In the genomic region with DNA sequence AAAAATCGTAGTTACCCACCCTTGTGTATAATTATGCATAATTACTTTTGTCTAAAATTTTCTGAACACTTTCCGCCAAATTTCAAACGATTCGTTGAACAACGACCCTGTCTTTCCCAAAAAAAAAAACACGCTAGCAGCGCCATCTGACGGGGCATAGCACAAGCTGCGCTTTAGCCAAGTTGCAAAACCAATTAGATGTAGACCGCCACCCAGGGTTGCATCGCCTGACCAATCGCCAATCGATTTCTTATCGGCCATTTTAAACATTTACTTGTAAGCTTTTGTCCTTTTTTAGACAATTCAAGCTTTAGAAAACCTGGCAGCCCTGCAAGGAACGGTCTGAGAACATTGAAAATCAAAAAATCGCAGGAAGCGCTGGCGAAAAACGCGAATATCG, we compare ENCODE assay signal across 1 fruit fly cellular context.
TF ChIP-seq lines count a peak whose summit lies in the region.

Gene CG3556, plus strand, starts transcription at position 323 of the 400 bp plus-strand sequence.

TF ChIP-seq in whole organism, embryonic, 481 proteins besides CTCF, POLR2A, EP300 and RAD21 (continued from another document and continues in another):
- TF ChIP-seq BEAF-32 (GFP tag; optimal IDR thresholded peaks at IDR 0.05; lab: Kevin White, UChicago) (peak; percentile 52), H2.0 (GFP tag; IDR thresholded peaks at IDR 0.05; lab: Robert Waterston, UW) (no peak), CG11093 (GFP tag; IDR thresholded peaks at IDR 0.05; lab: Robert Waterston, UW) (no peak), Neu2 (GFP tag; optimal IDR thresholded peaks at IDR 0.05; lab: Kevin White, UChicago; ENCODE audit: borderline replicate concordance) (no peak), Vsx1 (GFP tag; optimal IDR thresholded peaks at IDR 0.05; lab: Kevin White, UChicago) (no peak), ac (GFP tag; optimal IDR thresholded peaks at IDR 0.05; lab: Kevin White, UChicago) (no peak), twi (tag; optimal IDR thresholded peaks at IDR 0.05; lab: Kevin White, UChicago) (no peak), Taf1 (GFP tag; IDR thresholded peaks at IDR 0.05; lab: Robert Waterston, UW) (no peak), ewg (GFP tag; optimal IDR thresholded peaks at IDR 0.05; lab: Kevin White, UChicago) (peak; percentile 51), CG4424 (GFP tag; optimal IDR thresholded peaks at IDR 0.05; lab: Kevin White, UChicago) (peak; percentile 34), CG7745 (tag; optimal IDR thresholded peaks at IDR 0.05; lab: Kevin White, UChicago) (no peak), bcd (GFP tag; optimal IDR thresholded peaks at IDR 0.05; lab: Kevin White, UChicago) (no peak), CG14710 (tag; optimal IDR thresholded peaks at IDR 0.05; lab: Kevin White, UChicago) (peak; percentile 54), dysf (GFP tag; IDR thresholded peaks at IDR 0.05; lab: Robert Waterston, UW) (peak; percentile 55; the same call in 2 of the 3 replicates), caup (GFP tag; optimal IDR thresholded peaks at IDR 0.05; lab: Kevin White, UChicago; ENCODE audit: severe bottlenecking) (peak; percentile 52), psq (GFP tag; optimal IDR thresholded peaks at IDR 0.05; lab: Kevin White, UChicago) (no peak), da (GFP tag; optimal IDR thresholded peaks at IDR 0.05; lab: Kevin White, UChicago) (no peak), Dfd (GFP tag; optimal IDR thresholded peaks at IDR 0.05; lab: Kevin White, UChicago) (no peak), CG6689 (GFP tag; IDR thresholded peaks at IDR 0.05; lab: Robert Waterston, UW) (no peak), h (optimal IDR thresholded peaks at IDR 0.05; lab: Kevin White, UChicago) (peak; percentile 4), tio (GFP tag; optimal IDR thresholded peaks at IDR 0.05; lab: Kevin White, UChicago) (no peak), CG8924 (tag; optimal IDR thresholded peaks at IDR 0.05; lab: Kevin White, UChicago) (no peak), PHDP (tag; optimal IDR thresholded peaks at IDR 0.05; lab: Kevin White, UChicago) (no peak), Usf (GFP tag; optimal IDR thresholded peaks at IDR 0.05; lab: Kevin White, UChicago) (no peak), CG10565 (GFP tag; optimal IDR thresholded peaks at IDR 0.05; lab: Kevin White, UChicago) (no peak), lov (optimal IDR thresholded peaks at IDR 0.05; lab: Kevin White, UChicago) (no peak), lov (GFP tag; IDR thresholded peaks at IDR 0.05; lab: Robert Waterston, UW) (peak; percentile 83; the same call in 2 of the 3 replicates), Pdp1 (GFP tag; optimal IDR thresholded peaks at IDR 0.05; lab: Kevin White, UChicago) (peak in 1 of 2 experiments; percentile 36), peb (GFP tag; IDR thresholded peaks at IDR 0.05; lab: Robert Waterston, UW) (0 out of 2 replicates have a peak, but pooled peaks have one; percentile 22), CG12219 (GFP tag; optimal IDR thresholded peaks at IDR 0.05; lab: Kevin White, UChicago) (no peak), pho (GFP tag; optimal IDR thresholded peaks at IDR 0.05; lab: Kevin White, UChicago) (peak; percentile 46), slbo (GFP tag; IDR thresholded peaks at IDR 0.05; lab: Robert Waterston, UW) (peak; percentile 71), salm (tag; optimal IDR thresholded peaks at IDR 0.05; lab: Kevin White, UChicago) (no peak), zfh1 (GFP tag; IDR thresholded peaks at IDR 0.05; lab: Robert Waterston, UW) (peak; percentile 74), CG12769 (tag; optimal IDR thresholded peaks at IDR 0.05; lab: Kevin White, UChicago) (no peak), CG32532 (GFP tag; IDR thresholded peaks at IDR 0.05; lab: Robert Waterston, UW) (peak; percentile 75), fd102C (GFP tag; optimal IDR thresholded peaks at IDR 0.05; lab: Kevin White, UChicago) (no peak), CG34422 (GFP tag; IDR thresholded peaks at IDR 0.05; lab: Robert Waterston, UW) (peak; percentile 30; the same call in 1 of the 3 replicates), chinmo (GFP tag; IDR thresholded peaks at IDR 0.05; lab: Robert Waterston, UW; ENCODE audit: partially characterized antibody) (0 out of 4 replicates have a peak, but pooled peaks have one; percentile 31), ranshi (GFP tag; IDR thresholded peaks at IDR 0.05; lab: Robert Waterston, UW) (0 out of 2 replicates have a peak, but pooled peaks have one; percentile 21), HmgZ (tag; optimal IDR thresholded peaks at IDR 0.05; lab: Kevin White, UChicago) (peak; percentile 33), Hr51 (GFP tag; optimal IDR thresholded peaks at IDR 0.05; lab: Kevin White, UChicago) (peak in 1 of 2 experiments; percentile 28), Doc3 (GFP tag; IDR thresholded peaks at IDR 0.05; lab: Robert Waterston, UW; ENCODE audit: partially characterized antibody) (no peak), CG9876 (GFP tag; optimal IDR thresholded peaks at IDR 0.05; lab: Kevin White, UChicago) (peak; percentile 46), CG31365 (tag; optimal IDR thresholded peaks at IDR 0.05; lab: Kevin White, UChicago) (peak; percentile 12), ro (GFP tag; IDR thresholded peaks at IDR 0.05; lab: Robert Waterston, UW) (no peak), ssp (GFP tag; IDR thresholded peaks at IDR 0.05; lab: Robert Waterston, UW) (peak; percentile 52), yki (optimal IDR thresholded peaks at IDR 0.05; lab: Kevin White, UChicago) (no peak), hbn (GFP tag; IDR thresholded peaks at IDR 0.05; lab: Robert Waterston, UW; ENCODE audit: partially characterized antibody) (peak; percentile 64), crc (GFP tag; optimal IDR thresholded peaks at IDR 0.05; lab: Kevin White, UChicago) (no peak), pnt (GFP tag; optimal IDR thresholded peaks at IDR 0.05; lab: Kevin White, UChicago) (peak; percentile 10), Blimp-1 (GFP tag; optimal IDR thresholded peaks at IDR 0.05; lab: Kevin White, UChicago) (no peak), Bteb2 (GFP tag; optimal IDR thresholded peaks at IDR 0.05; lab: Kevin White, UChicago) (no peak), mam (GFP tag; optimal IDR thresholded peaks at IDR 0.05; lab: Kevin White, UChicago) (peak; percentile 16), ara (GFP tag; IDR thresholded peaks at IDR 0.05; lab: Robert Waterston, UW) (peak; percentile 47; the same call in 1 of the 2 replicates), abd-A (tag; optimal IDR thresholded peaks at IDR 0.05; lab: Kevin White, UChicago) (no peak), CG10543 (GFP tag; optimal IDR thresholded peaks at IDR 0.05; lab: Kevin White, UChicago) (no peak), Rfx (GFP tag; IDR thresholded peaks at IDR 0.05; lab: Robert Waterston, UW) (peak; percentile 80), CG14014 (GFP tag; IDR thresholded peaks at IDR 0.05; lab: Robert Waterston, UW) (peak; percentile 54; the same call in 1 of the 2 replicates), CG17802 (tag; optimal IDR thresholded peaks at IDR 0.05; lab: Kevin White, UChicago) (no peak), CG15011 (GFP tag; optimal IDR thresholded peaks at IDR 0.05; lab: Kevin White, UChicago) (no peak), phol (tag; optimal IDR thresholded peaks at IDR 0.05; lab: Kevin White, UChicago) (peak; percentile 85), onecut (GFP tag; IDR thresholded peaks at IDR 0.05; lab: Robert Waterston, UW) (peak; percentile 69), NK7.1 (GFP tag; optimal IDR thresholded peaks at IDR 0.05; lab: Kevin White, UChicago) (no peak), CG18262 (tag; optimal IDR thresholded peaks at IDR 0.05; lab: Kevin White, UChicago) (no peak), az2 (GFP tag; optimal IDR thresholded peaks at IDR 0.05; lab: Kevin White, UChicago) (peak; percentile 15), bbx (GFP tag; IDR thresholded peaks at IDR 0.05; lab: Robert Waterston, UW; ENCODE audit: partially characterized antibody) (peak; percentile 74), ems (GFP tag; optimal IDR thresholded peaks at IDR 0.05; lab: Kevin White, UChicago) (no peak), sim (GFP tag; IDR thresholded peaks at IDR 0.05; lab: Robert Waterston, UW) (no peak), gt (GFP tag; IDR thresholded peaks at IDR 0.05; lab: Robert Waterston, UW) (no peak), ttk (GFP tag; IDR thresholded peaks at IDR 0.05; lab: Robert Waterston, UW) (peak; percentile 47; the same call in 1 of the 2 replicates), Poxn (GFP tag; IDR thresholded peaks at IDR 0.05; lab: Robert Waterston, UW) (no peak), Hsf (GFP tag; optimal IDR thresholded peaks at IDR 0.05; lab: Kevin White, UChicago) (peak; percentile 27), Med (GFP tag; lab: Kevin White, UChicago) (no peak), Meics (GFP tag; optimal IDR thresholded peaks at IDR 0.05; lab: Kevin White, UChicago) (no peak), Ets65A (GFP tag; lab: Kevin White, UChicago) (peak; percentile 52), wek (GFP tag; optimal IDR thresholded peaks at IDR 0.05; lab: Kevin White, UChicago) (no peak), nau (GFP tag; optimal IDR thresholded peaks at IDR 0.05; lab: Kevin White, UChicago) (no peak), zen2 (GFP tag; IDR thresholded peaks at IDR 0.05; lab: Robert Waterston, UW; ENCODE audit: partially characterized antibody) (peak; percentile 62; the same call in 2 of the 3 replicates), CG1647 (GFP tag; optimal IDR thresholded peaks at IDR 0.05; lab: Kevin White, UChicago) (no peak), tap (tag; optimal IDR thresholded peaks at IDR 0.05; lab: Kevin White, UChicago) (no peak), CG8089 (GFP tag; optimal IDR thresholded peaks at IDR 0.05; lab: Kevin White, UChicago) (no peak), fd96Cb (tag; optimal IDR thresholded peaks at IDR 0.05; lab: Kevin White, UChicago) (no peak), lilli (GFP tag; optimal IDR thresholded peaks at IDR 0.05; lab: Kevin White, UChicago) (peak; percentile 36), CG6272 (GFP tag; IDR thresholded peaks at IDR 0.05; lab: Robert Waterston, UW) (peak; percentile 39; the same call in 1 of the 2 replicates), BtbVII (GFP tag; optimal IDR thresholded peaks at IDR 0.05; lab: Kevin White, UChicago) (no peak), stwl (tag; optimal IDR thresholded peaks at IDR 0.05; lab: Kevin White, UChicago) (peak; percentile 92), CG2712 (tag; optimal IDR thresholded peaks at IDR 0.05; lab: Kevin White, UChicago) (no peak), CG4707 (GFP tag; optimal IDR thresholded peaks at IDR 0.05; lab: Kevin White, UChicago) (no peak), sqz (GFP tag; optimal IDR thresholded peaks at IDR 0.05; lab: Kevin White, UChicago) (peak; percentile 98), CG17568 (GFP tag; optimal IDR thresholded peaks at IDR 0.05; lab: Kevin White, UChicago) (no peak), CoRest (tag; optimal IDR thresholded peaks at IDR 0.05; lab: Kevin White, UChicago) (peak; percentile 53), Fer3 (tag; optimal IDR thresholded peaks at IDR 0.05; lab: Kevin White, UChicago) (no peak), CG7987 (GFP tag; optimal IDR thresholded peaks at IDR 0.05; lab: Kevin White, UChicago) (peak; percentile 50), grn (GFP tag; optimal IDR thresholded peaks at IDR 0.05; lab: Kevin White, UChicago) (no peak), CG3726 (GFP tag; IDR thresholded peaks at IDR 0.05; lab: Robert Waterston, UW) (no peak), Atf3 (GFP tag; optimal IDR thresholded peaks at IDR 0.05; lab: Kevin White, UChicago) (no peak), ken (GFP tag; IDR thresholded peaks at IDR 0.05; lab: Robert Waterston, UW) (peak; percentile 63; the same call in 2 of the 3 replicates), CG6854 (GFP tag; optimal IDR thresholded peaks at IDR 0.05; lab: Kevin White, UChicago) (no peak), ato (GFP tag; IDR thresholded peaks at IDR 0.05; lab: Robert Waterston, UW; ENCODE audit: partially characterized antibody) (peak; percentile 61; the same call in 1 of the 2 replicates), CG2120 (GFP tag; optimal IDR thresholded peaks at IDR 0.05; lab: Kevin White, UChicago) (peak; percentile 44), emc (GFP tag; optimal IDR thresholded peaks at IDR 0.05; lab: Kevin White, UChicago) (no peak), CG10654 (GFP tag; optimal IDR thresholded peaks at IDR 0.05; lab: Kevin White, UChicago) (no peak), sc (optimal IDR thresholded peaks at IDR 0.05; lab: Kevin White, UChicago) (no peak), sc (GFP tag; optimal IDR thresholded peaks at IDR 0.05; lab: Kevin White, UChicago) (no peak), CG32772 (GFP tag; IDR thresholded peaks at IDR 0.05; lab: Robert Waterston, UW) (peak; percentile 47; the same call in 1 of the 2 replicates), trem (tag; optimal IDR thresholded peaks at IDR 0.05; lab: Kevin White, UChicago) (peak; percentile 1), Hmx (GFP tag; optimal IDR thresholded peaks at IDR 0.05; lab: Kevin White, UChicago) (no peak), nerfin-2 (GFP tag; IDR thresholded peaks at IDR 0.05; lab: Robert Waterston, UW; ENCODE audit: partially characterized antibody) (peak; percentile 76), pita (GFP tag; optimal IDR thresholded peaks at IDR 0.05; lab: Kevin White, UChicago) (peak; percentile 75), hb (GFP tag; IDR thresholded peaks at IDR 0.05; lab: Robert Waterston, UW; ENCODE audit: partially characterized antibody) (peak; percentile 52; the same call in 1 of the 3 replicates), Sry-β (GFP tag; optimal IDR thresholded peaks at IDR 0.05; lab: Kevin White, UChicago) (no peak), Ets97D (GFP tag; optimal IDR thresholded peaks at IDR 0.05; lab: Kevin White, UChicago) (peak; percentile 88), Eip74EF (GFP tag; optimal IDR thresholded peaks at IDR 0.05; lab: Kevin White, UChicago) (no peak), wor (GFP tag; IDR thresholded peaks at IDR 0.05; lab: Robert Waterston, UW) (no peak), cwo (GFP tag; optimal IDR thresholded peaks at IDR 0.05; lab: Kevin White, UChicago) (no peak), bsh (GFP tag; optimal IDR thresholded peaks at IDR 0.05; lab: Kevin White, UChicago) (peak in 1 of 2 experiments; percentile 36), CG7786 (GFP tag; optimal IDR thresholded peaks at IDR 0.05; lab: Kevin White, UChicago) (no peak), dmrt11E (tag; optimal IDR thresholded peaks at IDR 0.05; lab: Kevin White, UChicago) (peak; percentile 23), CG6813 (GFP tag; optimal IDR thresholded peaks at IDR 0.05; lab: Kevin White, UChicago) (peak; percentile 35), sens (GFP tag; lab: Kevin White, UChicago) (peak; percentile 26), gem (tag; optimal IDR thresholded peaks at IDR 0.05; lab: Kevin White, UChicago) (no peak), CG8944 (GFP tag; optimal IDR thresholded peaks at IDR 0.05; lab: Kevin White, UChicago) (peak; percentile 13), ap (GFP tag; IDR thresholded peaks at IDR 0.05; lab: Robert Waterston, UW) (no peak), CG14860 (GFP tag; IDR thresholded peaks at IDR 0.05; lab: Robert Waterston, UW; ENCODE audit: partially characterized antibody) (peak; percentile 54; the same call in 2 of the 3 replicates), Antp (GFP tag; optimal IDR thresholded peaks at IDR 0.05; lab: Kevin White, UChicago) (peak; percentile 62), pb (GFP tag; optimal IDR thresholded peaks at IDR 0.05; lab: Kevin White, UChicago) (no peak)
